Fruit fly (Drosophila melanogaster) whole organism, embryonic: ENCODE data around the gene Traf4.

Experiments
- Abd-B ChIP-seq: fragments of 200-800 bp; sonication (Bioruptor generic); optimal IDR thresholded peaks from 2 replicates; lab custom pipeline; 2018; ENCODE audit warnings: missing biosample characterization, mild to moderate bottlenecking, missing genetic modification characterization, moderate library complexity
- CG10565 ChIP-seq: fragments of 200-800 bp; sonication (Bioruptor generic); optimal IDR thresholded peaks from 3 replicates; lab custom pipeline; 2016; ENCODE audit warnings: missing biosample characterization, mild to moderate bottlenecking, missing genetic modification characterization
- CG11093 ChIP-seq: fragments of 200-800 bp; sonication (Bioruptor generic); IDR thresholded peaks from 3 replicates; pipeline ENCODE4 v1.3.6; 2022; ENCODE audit warnings: missing biosample characterization, missing genetic modification characterization
- CG32772 ChIP-seq: fragments of 200-800 bp; sonication (Bioruptor generic); IDR thresholded peaks from 2 replicates; pipeline ENCODE4 v1.3.6; 2022; ENCODE audit warnings: missing biosample characterization, missing genetic modification characterization
- CG34224 ChIP-seq: fragments of 200-800 bp; sonication (Bioruptor generic); IDR thresholded peaks from 3 replicates; pipeline ENCODE4 v1.3.6; 2022; ENCODE audit warnings: missing biosample characterization, missing genetic modification characterization; ENCODE audit not compliant: partially characterized antibody
- CG42726 ChIP-seq: fragments of 200-800 bp; sonication (Bioruptor generic); IDR thresholded peaks from 2 replicates; pipeline ENCODE4 v1.3.6; 2022; ENCODE audit warnings: missing biosample characterization, missing genetic modification characterization; ENCODE audit not compliant: partially characterized antibody
- CG43689 ChIP-seq: fragments of 200-800 bp; sonication (Bioruptor generic); IDR thresholded peaks from 2 replicates; pipeline ENCODE4 v1.3.6; 2022; ENCODE audit warnings: missing biosample characterization, missing genetic modification characterization
- CG4617 ChIP-seq: fragments of 200-800 bp; sonication (Bioruptor generic); optimal IDR thresholded peaks from 3 replicates; lab custom pipeline; 2016; ENCODE audit warnings: missing biosample characterization, missing genetic modification characterization, borderline replicate concordance
- CG5245 ChIP-seq: fragments of 200-800 bp; sonication (Bioruptor generic); optimal IDR thresholded peaks from 3 replicates; lab custom pipeline; 2016; ENCODE audit warnings: missing biosample characterization, missing genetic modification characterization
- CG6791 ChIP-seq: fragments of 200-800 bp; sonication (Bioruptor generic); IDR thresholded peaks from 3 replicates; pipeline ENCODE4 v1.3.6; 2022; ENCODE audit warnings: missing biosample characterization, missing genetic modification characterization; ENCODE audit not compliant: partially characterized antibody
- CG7357 ChIP-seq: fragments of 200-800 bp; sonication (Bioruptor generic); IDR thresholded peaks from 3 replicates; pipeline ENCODE4 v1.3.6; 2022; ENCODE audit warnings: missing biosample characterization, missing genetic modification characterization
- CG7928 ChIP-seq: fragments of 200-800 bp; sonication (Bioruptor generic); optimal IDR thresholded peaks from 2 replicates; lab custom pipeline; 2017; ENCODE audit warnings: missing biosample characterization, mild to moderate bottlenecking, missing genetic modification characterization
- CTCF ChIP-seq: fragments of 200-800 bp; sonication (Bioruptor generic); optimal IDR thresholded peaks from 2 replicates; lab custom pipeline; 2017; ENCODE audit warnings: missing biosample characterization, mild to moderate bottlenecking, missing genetic modification characterization, moderate library complexity
- D19B ChIP-seq: fragments of 200-800 bp; sonication (Bioruptor generic); optimal IDR thresholded peaks from 2 replicates; lab custom pipeline; 2017; ENCODE audit warnings: missing biosample characterization, mild to moderate bottlenecking, missing genetic modification characterization
- Dad ChIP-seq: fragments of 200-800 bp; sonication (Bioruptor generic); optimal IDR thresholded peaks from 3 replicates; lab custom pipeline; 2016; ENCODE audit warnings: missing biosample characterization, missing genetic modification characterization
- Drgx ChIP-seq: fragments of 200-800 bp; sonication (Bioruptor generic); IDR thresholded peaks from 2 replicates; pipeline ENCODE4 v1.3.6; 2022; ENCODE audit warnings: missing biosample characterization, missing genetic modification characterization
- E2f2 ChIP-seq: fragments of 200-800 bp; sonication (Bioruptor generic); IDR thresholded peaks from 2 replicates; pipeline ENCODE4 v1.3.6; 2022; ENCODE audit warnings: missing biosample characterization, missing genetic modification characterization
- ERR ChIP-seq: fragments of 200-800 bp; sonication (Bioruptor generic); optimal IDR thresholded peaks from 2 replicates; lab custom pipeline; 2016; ENCODE audit warnings: missing biosample characterization, missing genetic modification characterization
- HLH54F ChIP-seq: fragments of 200-800 bp; sonication (Bioruptor generic); optimal IDR thresholded peaks from 3 replicates; lab custom pipeline; 2016; ENCODE audit warnings: missing biosample characterization, missing genetic modification characterization
- Hr3 ChIP-seq: fragments of 200-800 bp; sonication (Bioruptor generic); optimal IDR thresholded peaks from 3 replicates; lab custom pipeline; 2016; ENCODE audit warnings: missing biosample characterization, missing genetic modification characterization
- MBD-R2 ChIP-seq: fragments of 200-800 bp; sonication (Bioruptor generic); IDR thresholded peaks from 2 replicates; pipeline ENCODE4 v1.3.6; 2022; ENCODE audit warnings: missing biosample characterization, missing genetic modification characterization
- MESR4 ChIP-seq: fragments of 200-800 bp; sonication (Bioruptor generic); optimal IDR thresholded peaks from 2 replicates; lab custom pipeline; 2018; ENCODE audit warnings: missing biosample characterization, mild to moderate bottlenecking, missing genetic modification characterization, moderate library complexity
- Med ChIP-seq: fragments of 200-800 bp; sonication (Bioruptor generic); peaks from one replicate; lab custom pipeline; 2016; ENCODE audit warnings: missing biosample characterization, missing genetic modification characterization, mild to moderate bottlenecking, inconsistent platforms, moderate library complexity
- Pdp1 ChIP-seq, 2 experiments: fragments of 200-800 bp; sonication (Bioruptor generic); optimal IDR thresholded peaks; 3 replicates each; lab custom pipeline; 2016; ENCODE audit warnings: missing biosample characterization in 2 of 2, missing genetic modification characterization in 2 of 2, mild to moderate bottlenecking in 1 of 2, moderate library complexity in 1 of 2
- Ptx1 ChIP-seq: fragments of 200-800 bp; sonication (Bioruptor generic); IDR thresholded peaks from 2 replicates; pipeline ENCODE4 v1.3.6; 2022; ENCODE audit warnings: missing biosample characterization, missing genetic modification characterization
- Scr ChIP-seq: fragments of 200-800 bp; sonication (Bioruptor generic); IDR thresholded peaks from 2 replicates; pipeline ENCODE4 v1.3.6; 2022; ENCODE audit warnings: missing biosample characterization, missing genetic modification characterization; ENCODE audit not compliant: partially characterized antibody
- Side ChIP-seq: fragments of 200-800 bp; sonication (Bioruptor generic); optimal IDR thresholded peaks from 2 replicates; lab custom pipeline; 2016; ENCODE audit warnings: missing biosample characterization, missing genetic modification characterization
- Sry-β ChIP-seq: fragments of 200-800 bp; sonication (Bioruptor generic); optimal IDR thresholded peaks from 2 replicates; lab custom pipeline; 2018; ENCODE audit warnings: missing biosample characterization, mild to moderate bottlenecking, missing genetic modification characterization, moderate library complexity
- Xbp1 ChIP-seq: fragments of 200-800 bp; sonication (Bioruptor generic); optimal IDR thresholded peaks from 3 replicates; lab custom pipeline; 2016; ENCODE audit warnings: missing biosample characterization, mild to moderate bottlenecking, missing genetic modification characterization
- ab ChIP-seq: fragments of 200-800 bp; sonication (Bioruptor generic); optimal IDR thresholded peaks from 2 replicates; lab custom pipeline; 2016; ENCODE audit warnings: missing biosample characterization, missing genetic modification characterization
- ase ChIP-seq: fragments of 200-800 bp; sonication (Bioruptor generic); IDR thresholded peaks from 3 replicates; pipeline ENCODE4 v1.3.6; 2022; ENCODE audit warnings: missing biosample characterization, missing genetic modification characterization
- bab2 ChIP-seq: fragments of 200-800 bp; sonication (Bioruptor generic); optimal IDR thresholded peaks from 2 replicates; lab custom pipeline; 2016; ENCODE audit warnings: missing biosample characterization, missing genetic modification characterization
- bbx ChIP-seq: fragments of 200-800 bp; sonication (Bioruptor generic); IDR thresholded peaks from 2 replicates; pipeline ENCODE4 v1.3.6; 2022; ENCODE audit warnings: missing biosample characterization, missing genetic modification characterization; ENCODE audit not compliant: partially characterized antibody
- chinmo ChIP-seq: fragments of 200-800 bp; sonication (Bioruptor generic); IDR thresholded peaks from 4 replicates; pipeline ENCODE4 v1.3.6; 2022; ENCODE audit warnings: missing biosample characterization, missing genetic modification characterization; ENCODE audit not compliant: partially characterized antibody
- corto ChIP-seq: fragments of 200-800 bp; sonication (Bioruptor generic); optimal IDR thresholded peaks from 2 replicates; lab custom pipeline; 2016; ENCODE audit warnings: missing biosample characterization, mild to moderate bottlenecking, missing genetic modification characterization, moderate library complexity
- dm ChIP-seq: fragments of 200-800 bp; sonication (Bioruptor generic); optimal IDR thresholded peaks from 3 replicates; lab custom pipeline; 2016; ENCODE audit warnings: missing biosample characterization, missing genetic modification characterization
- emc ChIP-seq: fragments of 200-800 bp; sonication (Bioruptor generic); optimal IDR thresholded peaks from 2 replicates; lab custom pipeline; 2016; ENCODE audit warnings: missing biosample characterization, missing genetic modification characterization
- fd96Cb ChIP-seq: fragments of 200-800 bp; sonication (Bioruptor generic); optimal IDR thresholded peaks from 2 replicates; lab custom pipeline; 2018; ENCODE audit warnings: missing biosample characterization, mild to moderate bottlenecking, missing genetic modification characterization, moderate library complexity
- gem ChIP-seq: fragments of 200-800 bp; sonication (Bioruptor generic); optimal IDR thresholded peaks from 2 replicates; lab custom pipeline; 2019; ENCODE audit warnings: missing biosample characterization, mild to moderate bottlenecking, missing genetic modification characterization, moderate library complexity
- gsb-n ChIP-seq: fragments of 200-800 bp; sonication (Bioruptor generic); optimal IDR thresholded peaks from 3 replicates; lab custom pipeline; 2018; ENCODE audit warnings: missing biosample characterization, mild to moderate bottlenecking, missing genetic modification characterization
- inv ChIP-seq: fragments of 200-800 bp; sonication (Bioruptor generic); IDR thresholded peaks from 2 replicates; pipeline ENCODE4 v1.3.6; 2022; ENCODE audit warnings: missing biosample characterization, missing genetic modification characterization; ENCODE audit not compliant: partially characterized antibody
- lmd ChIP-seq: fragments of 200-800 bp; sonication (Bioruptor generic); IDR thresholded peaks from 2 replicates; pipeline ENCODE4 v1.3.6; 2022; ENCODE audit warnings: missing biosample characterization, missing genetic modification characterization
- mirr ChIP-seq: fragments of 200-800 bp; sonication (Bioruptor generic); optimal IDR thresholded peaks from 3 replicates; lab custom pipeline; 2018; ENCODE audit warnings: missing biosample characterization, mild to moderate bottlenecking, missing genetic modification characterization
- vvl ChIP-seq: fragments of 200-800 bp; sonication (Bioruptor generic); IDR thresholded peaks from 2 replicates; pipeline ENCODE4 v1.3.6; 2022; ENCODE audit warnings: missing biosample characterization, missing genetic modification characterization

Traf4 gene

DNA sequence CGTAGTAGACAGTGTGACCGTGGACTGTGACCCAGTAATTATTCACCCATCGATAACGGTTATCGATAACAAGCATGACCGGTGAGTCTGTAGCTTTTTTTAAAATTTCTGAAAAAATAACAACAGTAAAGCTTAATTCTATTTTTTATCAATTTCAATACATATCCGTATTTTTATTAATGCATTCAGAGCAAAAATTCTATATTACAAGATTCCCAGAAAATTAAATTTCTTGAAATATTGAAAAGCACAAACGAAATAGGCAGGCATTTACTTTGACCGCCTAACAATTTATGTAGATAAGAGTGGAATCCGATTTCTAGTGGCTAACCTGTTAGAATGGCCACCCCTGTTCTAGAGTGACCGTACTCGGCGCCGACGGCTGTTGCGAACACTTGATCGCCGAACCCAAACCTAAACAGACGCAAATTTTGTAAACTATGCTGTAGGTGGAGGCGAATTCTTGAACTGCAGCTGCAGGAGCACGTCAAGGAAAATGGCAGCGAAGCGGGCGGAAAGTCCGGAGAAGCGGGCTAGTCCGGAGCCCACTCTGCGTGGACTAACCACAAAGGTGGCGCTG lies 32.2 kb downstream of the Traf4 start, which contains the start of gene CG3652 (continued):
- 0 out of 2 replicates have a peak, but pooled peaks have one; percentile 20 for TF ChIP-seq lmd (GFP tag; lab: Robert Waterston, UW)
- 0 out of 2 replicates have a peak, but pooled peaks have one; percentile 14 for TF ChIP-seq bbx (GFP tag; lab: Robert Waterston, UW)
- TF ChIP-seq Side (GFP tag; lab: Kevin White, UChicago): peak; percentile 35
- no peak for TF ChIP-seq Drgx (GFP tag; lab: Robert Waterston, UW)
- peak; percentile 0 for TF ChIP-seq CG5245 (GFP tag; lab: Kevin White, UChicago)
- peak; percentile 42 for TF ChIP-seq Abd-B (GFP tag; lab: Kevin White, UChicago)
- TF ChIP-seq ERR: peak; percentile 3
- TF ChIP-seq Ptx1 (GFP tag; lab: Robert Waterston, UW): peak; percentile 18; the same call in 1 of the 2 replicates
- TF ChIP-seq CTCF: peak; percentile 60
- peak; percentile 46; the same call in 1 of the 3 replicates for TF ChIP-seq CG6791 (GFP tag; lab: Robert Waterston, UW)
- TF ChIP-seq HLH54F (GFP tag; lab: Kevin White, UChicago): peak; percentile 23
- TF ChIP-seq E2f2: peak; percentile 72
- TF ChIP-seq CG32772 (GFP tag; lab: Robert Waterston, UW): 0 out of 2 replicates have a peak, but pooled peaks have one; percentile 8
- TF ChIP-seq emc: no peak
- TF ChIP-seq Xbp1 (GFP tag; lab: Kevin White, UChicago): peak; percentile 49
- no peak for TF ChIP-seq gsb-n (tag; lab: Kevin White, UChicago)
- no peak for TF ChIP-seq CG10565 (GFP tag; lab: Kevin White, UChicago)
- TF ChIP-seq bab2 (GFP tag; lab: Kevin White, UChicago): peak; percentile 23
- peak; percentile 2 for TF ChIP-seq dm (GFP tag; lab: Kevin White, UChicago)
- TF ChIP-seq ab (GFP tag; lab: Kevin White, UChicago): no peak
- peak; percentile 38; the same call in 1 of the 2 replicates for TF ChIP-seq inv
- TF ChIP-seq gem (tag; lab: Kevin White, UChicago): no peak
- no peak for TF ChIP-seq CG42726
- TF ChIP-seq vvl: peak; percentile 48
- TF ChIP-seq mirr (GFP tag; lab: Kevin White, UChicago): no peak
- TF ChIP-seq CG43689 (GFP tag; lab: Robert Waterston, UW): no peak
- peak; percentile 38; the same call in 1 of the 3 replicates for TF ChIP-seq CG34224 (GFP tag; lab: Robert Waterston, UW)
- TF ChIP-seq ase (GFP tag; lab: Robert Waterston, UW): no peak
- no peak for TF ChIP-seq corto
- no peak for TF ChIP-seq fd96Cb (tag; lab: Kevin White, UChicago)
- peak; percentile 67 for TF ChIP-seq CG4617 (GFP tag; lab: Kevin White, UChicago)
- no peak for TF ChIP-seq CG11093 (GFP tag; lab: Robert Waterston, UW)
- TF ChIP-seq chinmo (GFP tag; lab: Robert Waterston, UW): 0 out of 4 replicates have a peak, but pooled peaks have one; percentile 21
- TF ChIP-seq CG7928 (GFP tag; lab: Kevin White, UChicago): peak; percentile 53
- TF ChIP-seq D19B: no peak
- peak; percentile 33 for TF ChIP-seq Med (GFP tag; lab: Kevin White, UChicago)
- peak; percentile 30 for TF ChIP-seq Hr3 (GFP tag; lab: Kevin White, UChicago)
- TF ChIP-seq CG7357: 0 out of 3 replicates have a peak, but pooled peaks have one; percentile 36
- peak; percentile 60 for TF ChIP-seq Scr (GFP tag; lab: Robert Waterston, UW)
- peak; percentile 55 for TF ChIP-seq MBD-R2 (GFP tag; lab: Robert Waterston, UW)
- TF ChIP-seq Dad: peak; percentile 9
- TF ChIP-seq MESR4: peak; percentile 54
- peak in 1 of 2 experiments; percentile 25 for TF ChIP-seq Pdp1 (GFP tag; optimal IDR thresholded peaks at IDR 0.05; lab: Kevin White, UChicago)
- peak; percentile 82 for TF ChIP-seq Sry-β (GFP tag; lab: Kevin White, UChicago)
